Fruit fly (Drosophila melanogaster): Measurements from ENCODE around the gene Cp36.

dm6 chrX:8437285-8438110 lies 41.6 kb upstream of the Cp36 start, which contains the start of gene Miga:
- TF ChIP-seq Dif (GFP tag; optimal IDR thresholded peaks at IDR 0.05; ENCODE audit: partially characterized antibody) (no peak), Myc (optimal IDR thresholded peaks at IDR 0.05) (no peak), Abd-B (GFP tag; optimal IDR thresholded peaks at IDR 0.05) (no peak), dsf (GFP tag; optimal IDR thresholded peaks at IDR 0.05; ENCODE audit: borderline replicate concordance) (no peak), OdsH (GFP tag; optimal IDR thresholded peaks at IDR 0.05) (no peak), usp (GFP tag; optimal IDR thresholded peaks at IDR 0.05) (no peak), h (GFP tag; optimal IDR thresholded peaks at IDR 0.05) (no peak), woc (GFP tag; optimal IDR thresholded peaks at IDR 0.05) (no peak)
